Fruit fly (Drosophila melanogaster): ENCODE measurements around the gene bgm.

bgm gene

dm6 chr2L:14024051-14024745 is 11.4 kb downstream of the bgm start (continued):
- TF ChIP-seq ind (GFP tag; optimal IDR thresholded peaks at IDR 0.05) (peak; percentile 89), NfI (GFP tag; optimal IDR thresholded peaks at IDR 0.05) (peak; percentile 97), CG13296 (GFP tag; optimal IDR thresholded peaks at IDR 0.05) (peak; percentile 100), YL-1 (GFP tag; optimal IDR thresholded peaks at IDR 0.05) (peak; percentile 100), sna (GFP tag; IDR thresholded peaks at IDR 0.05; ENCODE audit: partially characterized antibody) (peak; percentile 65; the same call in 1 of the 2 replicates), D19A (tag; optimal IDR thresholded peaks at IDR 0.05) (no peak), h (optimal IDR thresholded peaks at IDR 0.05) (no peak), vfl (GFP tag; optimal IDR thresholded peaks at IDR 0.05) (peak; percentile 95), sima (GFP tag; optimal IDR thresholded peaks at IDR 0.05) (peak; percentile 97), CG31388 (GFP tag; optimal IDR thresholded peaks at IDR 0.05) (peak; percentile 98), emc (GFP tag; optimal IDR thresholded peaks at IDR 0.05) (peak; percentile 98), Hey (tag; optimal IDR thresholded peaks at IDR 0.05) (peak; percentile 100), CG7556 (GFP tag; optimal IDR thresholded peaks at IDR 0.05) (peak; percentile 99), Drgx (GFP tag; IDR thresholded peaks at IDR 0.05) (peak; percentile 88), H15 (GFP tag; IDR thresholded peaks at IDR 0.05) (peak; percentile 98), unpg (GFP tag; optimal IDR thresholded peaks at IDR 0.05) (peak; percentile 98), CG1603 (tag; optimal IDR thresholded peaks at IDR 0.05) (peak; percentile 99), sens-2 (GFP tag; IDR thresholded peaks at IDR 0.05) (peak; percentile 98), Bdp1 (GFP tag; optimal IDR thresholded peaks at IDR 0.05) (peak; percentile 96), CG15269 (tag; optimal IDR thresholded peaks at IDR 0.05) (peak; percentile 98), zf30C (GFP tag; optimal IDR thresholded peaks at IDR 0.05) (peak; percentile 71), pan (optimal IDR thresholded peaks at IDR 0.05) (no peak), pan (GFP tag; optimal IDR thresholded peaks at IDR 0.05 in 1 of 2, IDR thresholded peaks at IDR 0.05 in 1 of 2) (peak in 1 of 2 experiments; percentile 98), toy (GFP tag; IDR thresholded peaks at IDR 0.05) (peak; percentile 97), CG33213 (GFP tag; optimal IDR thresholded peaks at IDR 0.05) (peak; percentile 100), CG5245 (GFP tag; optimal IDR thresholded peaks at IDR 0.05) (peak; percentile 99), hb (GFP tag; IDR thresholded peaks at IDR 0.05; ENCODE audit: partially characterized antibody) (peak; percentile 51; the same call in 1 of the 3 replicates), ase (GFP tag; IDR thresholded peaks at IDR 0.05) (peak; percentile 98), CG31365 (tag; optimal IDR thresholded peaks at IDR 0.05) (peak; percentile 96), lola (GFP tag; optimal IDR thresholded peaks at IDR 0.05) (peak in 1 of 3 experiments; percentile 98), usp (GFP tag; optimal IDR thresholded peaks at IDR 0.05) (no peak), CG15011 (GFP tag; optimal IDR thresholded peaks at IDR 0.05) (peak; percentile 100), sr (GFP tag; IDR thresholded peaks at IDR 0.05) (peak; percentile 100), sug (tag; optimal IDR thresholded peaks at IDR 0.05) (peak; percentile 97), ken (GFP tag; IDR thresholded peaks at IDR 0.05) (peak; percentile 98), inv (GFP tag; IDR thresholded peaks at IDR 0.05; ENCODE audit: partially characterized antibody) (no peak), Dek (tag; optimal IDR thresholded peaks at IDR 0.05) (peak; percentile 98), eyg (GFP tag; optimal IDR thresholded peaks at IDR 0.05) (peak; percentile 100), zfh2 (GFP tag; optimal IDR thresholded peaks at IDR 0.05) (peak; percentile 91), CHES-1-like (GFP tag; optimal IDR thresholded peaks at IDR 0.05) (peak; percentile 100), CrebB (tag; optimal IDR thresholded peaks at IDR 0.05) (peak; percentile 100), HLH3B (GFP tag; IDR thresholded peaks at IDR 0.05) (peak; percentile 99), Doc3 (GFP tag; IDR thresholded peaks at IDR 0.05; ENCODE audit: partially characterized antibody) (no peak), CG6813 (GFP tag; optimal IDR thresholded peaks at IDR 0.05) (peak; percentile 100), dmrt11E (tag; optimal IDR thresholded peaks at IDR 0.05) (peak; percentile 99), wor (GFP tag; IDR thresholded peaks at IDR 0.05) (peak; percentile 92), so (GFP tag; IDR thresholded peaks at IDR 0.05) (peak; percentile 99), Adf1 (GFP tag; IDR thresholded peaks at IDR 0.05) (peak; percentile 87), Six4 (GFP tag; optimal IDR thresholded peaks at IDR 0.05) (peak; percentile 99), CG14050 (GFP tag; IDR thresholded peaks at IDR 0.05) (peak; percentile 97)

Measured in whole organism, embryonic.